Worm (Caenorhabditis elegans): ENCODE results near the gene K04G7.1.

K04G7.1 gene

ce11 chrIII:7159246-7159645 is 3.3 kb upstream of the K04G7.1 start:
- TF ChIP-seq dsc-1 (tag; optimal IDR thresholded peaks at IDR 0.05) (no peak), aha-1 (tag; optimal IDR thresholded peaks at IDR 0.05) (no peak), mef-2 (tag; optimal IDR thresholded peaks at IDR 0.05) (no peak), unc-86 (tag; optimal IDR thresholded peaks at IDR 0.05) (no peak), ztf-11 (tag; optimal IDR thresholded peaks at IDR 0.05) (no peak), fos-1 (tag; optimal IDR thresholded peaks at IDR 0.05) (no peak), vab-15 (tag; optimal IDR thresholded peaks at IDR 0.05) (no peak), pqm-1 (tag; optimal IDR thresholded peaks at IDR 0.05) (no peak), ceh-90 (tag; optimal IDR thresholded peaks at IDR 0.05) (no peak)

DNA sequence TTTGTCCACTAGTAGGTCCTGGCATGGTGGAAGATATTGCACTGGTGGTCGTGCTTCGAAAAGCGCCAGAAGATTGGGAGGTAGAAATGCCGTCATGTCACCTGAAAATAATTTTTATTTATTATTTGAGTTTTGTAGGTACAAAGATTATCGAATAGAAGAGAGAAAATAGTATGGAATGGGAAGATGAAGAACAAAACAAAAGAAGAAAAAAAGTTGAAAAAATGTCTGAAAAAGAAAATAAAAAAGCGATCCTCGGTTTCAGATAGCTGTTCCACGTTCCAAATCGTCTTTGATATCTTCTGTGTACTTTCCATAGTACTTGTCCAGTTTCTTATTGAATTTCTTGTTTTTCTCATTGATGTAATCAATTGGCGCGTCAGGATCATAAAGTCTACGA is 1.5 kb upstream of the K04G7.1 start, which contains the start of gene rnp-7:
TSS of gene rnp-7 (minus strand) at position 101 of the 400 bp plus-strand sequence.
- TF ChIP-seq ces-1 (GFP tag; optimal IDR thresholded peaks at IDR 0.05) (no peak), mab-9 (GFP tag; IDR thresholded peaks at IDR 0.05) (no peak), nhr-237 (tag; optimal IDR thresholded peaks at IDR 0.05) (no peak), blmp-1 (tag; optimal IDR thresholded peaks at IDR 0.05) (no peak), pqm-1 (tag; optimal IDR thresholded peaks at IDR 0.05) (no peak), efl-1 (optimal IDR thresholded peaks at IDR 0.05) (no peak), efl-1 (GFP tag; optimal IDR thresholded peaks at IDR 0.05 in 1 of 2) (peak in 1 of 2 experiments; percentile 59)

DNA sequence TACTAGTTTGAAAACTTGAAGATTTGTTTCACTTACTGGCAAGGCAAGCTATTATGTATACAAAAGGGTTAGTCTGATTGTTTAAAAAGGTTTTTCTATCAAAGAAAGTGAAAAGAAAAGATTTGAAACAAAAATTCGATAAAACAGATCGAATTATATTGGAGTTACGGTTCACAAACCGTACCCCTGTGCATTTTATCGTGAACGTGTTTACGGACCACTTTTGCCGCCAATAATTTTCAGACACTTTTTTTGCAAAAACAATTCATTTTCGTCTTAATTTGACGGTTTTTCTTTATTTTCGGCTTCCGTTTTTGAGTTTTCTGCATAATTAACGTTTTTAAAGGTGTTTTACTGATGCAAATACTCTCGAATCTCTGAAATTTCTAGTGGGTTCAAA is 2.8 kb downstream of the K04G7.1 start:
- TF ChIP-seq efl-1 (optimal IDR thresholded peaks at IDR 0.05) (no peak), efl-1 (GFP tag; optimal IDR thresholded peaks at IDR 0.05 in 1 of 2) (no peak), grh-1 (GFP tag; IDR thresholded peaks at IDR 0.05) (no peak), lin-13 (GFP tag; optimal IDR thresholded peaks at IDR 0.05) (no peak), pqm-1 (tag; optimal IDR thresholded peaks at IDR 0.05) (no peak), ceh-63 (GFP tag; optimal IDR thresholded peaks at IDR 0.05) (no peak), nhr-19 (GFP tag; conservative IDR thresholded peaks at IDR 0.05) (no peak), sptf-1 (tag; optimal IDR thresholded peaks at IDR 0.05) (no peak), C16A3.4 (tag; optimal IDR thresholded peaks at IDR 0.05) (no peak), rnt-1 (tag; optimal IDR thresholded peaks at IDR 0.05) (no peak), tlp-1 (tag; optimal IDR thresholded peaks at IDR 0.05) (no peak), ztf-11 (tag; optimal IDR thresholded peaks at IDR 0.05) (no peak), ztf-4 (tag; optimal IDR thresholded peaks at IDR 0.05) (no peak)

DNA sequence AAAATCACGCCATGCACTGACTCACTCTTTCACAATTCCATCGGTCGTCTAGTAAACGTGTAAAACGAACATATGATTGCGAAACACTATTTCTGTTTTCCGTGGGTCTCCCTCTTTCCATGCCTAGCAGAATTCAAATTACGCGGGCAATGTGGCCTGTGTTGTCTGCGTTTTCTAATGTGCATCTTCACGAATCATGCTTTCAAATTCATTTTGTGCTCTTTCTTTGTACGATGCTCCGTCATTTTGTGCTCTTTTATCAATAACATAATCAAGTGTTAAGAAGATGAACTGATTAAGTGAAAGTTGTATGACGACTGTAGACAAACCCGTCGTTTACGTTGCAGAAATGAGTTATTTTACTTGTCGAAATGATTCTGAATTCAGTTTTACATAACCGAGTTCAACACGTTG is 3.3 kb downstream of the K04G7.1 start:
- peak; percentile 17 for TF ChIP-seq nhr-90 (tag; optimal IDR thresholded peaks at IDR 0.05; ENCODE audit: poor library complexity)
- TF ChIP-seq mef-2 (tag; optimal IDR thresholded peaks at IDR 0.05), result no peak
- TF ChIP-seq efl-3 (GFP tag; optimal IDR thresholded peaks at IDR 0.05), result no peak
- no peak for TF ChIP-seq fos-1 (tag; optimal IDR thresholded peaks at IDR 0.05)
- TF ChIP-seq egl-13 (tag; optimal IDR thresholded peaks at IDR 0.05), result no peak
- no peak for TF ChIP-seq nhr-28 (tag; optimal IDR thresholded peaks at IDR 0.05)
- TF ChIP-seq dpl-1 (GFP tag; optimal IDR thresholded peaks at IDR 0.05), result peak; percentile 39 to 66 (median 52)
- no peak for TF ChIP-seq nhr-85 (tag)
- TF ChIP-seq lir-3 (tag; optimal IDR thresholded peaks at IDR 0.05; ENCODE audit: poor library complexity), result no peak
- no peak for TF ChIP-seq ets-5 (GFP tag; IDR thresholded peaks at IDR 0.05)
- peak; percentile 82 for TF ChIP-seq skn-1 (tag; optimal IDR thresholded peaks at IDR 0.05)
- TF ChIP-seq Y116A8C.19 (tag; optimal IDR thresholded peaks at IDR 0.05; ENCODE audit: borderline replicate concordance), result no peak
- TF ChIP-seq hlh-17 (GFP tag; optimal IDR thresholded peaks at IDR 0.05; ENCODE audit: borderline replicate concordance), result no peak
- no peak for TF ChIP-seq mab-9 (GFP tag; IDR thresholded peaks at IDR 0.05)
- peak; percentile 10 for TF ChIP-seq jun-1 (tag; optimal IDR thresholded peaks at IDR 0.05)
- TF ChIP-seq nhr-47 (tag; optimal IDR thresholded peaks at IDR 0.05), result no peak
- peak; percentile 3 for TF ChIP-seq swsn-7 (tag; optimal IDR thresholded peaks at IDR 0.05)
- peak; percentile 26 for TF ChIP-seq lin-15B (tag; optimal IDR thresholded peaks at IDR 0.05)
- TF ChIP-seq ceh-82 (tag; optimal IDR thresholded peaks at IDR 0.05), result peak in 1 of 3 experiments; percentile 57
- TF ChIP-seq sox-4 (tag; optimal IDR thresholded peaks at IDR 0.05), result no peak
- TF ChIP-seq nhr-12 (tag; optimal IDR thresholded peaks at IDR 0.05), result no peak
- peak; percentile 5 for TF ChIP-seq zip-4 (GFP tag; optimal IDR thresholded peaks at IDR 0.05)
- no peak for TF ChIP-seq nhr-237 (tag; optimal IDR thresholded peaks at IDR 0.05)
- peak; percentile 16 for TF ChIP-seq nhr-20 (tag; optimal IDR thresholded peaks at IDR 0.05)
- no peak for TF ChIP-seq fkh-4 (tag; optimal IDR thresholded peaks at IDR 0.05; ENCODE audit: borderline replicate concordance)
- TF ChIP-seq tlp-1 (tag; optimal IDR thresholded peaks at IDR 0.05), result no peak
- no peak for TF ChIP-seq ama-1 (optimal IDR thresholded peaks at IDR 0.05)
- TF ChIP-seq unc-30 (tag; optimal IDR thresholded peaks at IDR 0.05), result no peak
- TF ChIP-seq nhr-76 (tag; optimal IDR thresholded peaks at IDR 0.05), result no peak

All from whole organism, L1 larva.